Fruit fly (Drosophila melanogaster) whole organism, embryonic: ENCODE measurements around the gene CG7739.

Experiments
- ATbp ChIP-seq: fragments of 200-800 bp; sonication (Bioruptor generic); optimal IDR thresholded peaks from 2 replicates; lab custom pipeline; 2017; ENCODE audit warnings: missing biosample characterization, mild to moderate bottlenecking, missing genetic modification characterization, missing genetic modification reagents
- CG10979 ChIP-seq: fragments of 200-800 bp; sonication (Bioruptor generic); optimal IDR thresholded peaks from 2 replicates; lab custom pipeline; 2018; ENCODE audit warnings: missing biosample characterization, mild to moderate bottlenecking, missing genetic modification characterization, moderate library complexity
- CG3995 ChIP-seq: fragments of 200-800 bp; sonication (Bioruptor generic); optimal IDR thresholded peaks from 3 replicates; lab custom pipeline; 2016; ENCODE audit warnings: missing biosample characterization, missing genetic modification characterization
- CG9932 ChIP-seq: fragments of 200-800 bp; sonication (Bioruptor generic); IDR thresholded peaks from 2 replicates; pipeline ENCODE4 v1.3.6; 2022; ENCODE audit warnings: missing biosample characterization, missing genetic modification characterization
- HmgZ ChIP-seq: fragments of 200-800 bp; sonication (Bioruptor generic); optimal IDR thresholded peaks from 2 replicates; lab custom pipeline; 2018; ENCODE audit warnings: missing biosample characterization, mild to moderate bottlenecking, missing genetic modification characterization
- Hr51 ChIP-seq, 2 experiments: fragments of 200-800 bp; sonication (Bioruptor generic); optimal IDR thresholded peaks; 2 replicates in 1 of 2; 3 replicates in 1 of 2; lab custom pipeline; 2016 to 2018; ENCODE audit warnings: missing biosample characterization in 2 of 2, missing genetic modification characterization in 2 of 2, mild to moderate bottlenecking in 1 of 2, moderate library complexity in 1 of 2
- Oli ChIP-seq: fragments of 200-800 bp; sonication (Bioruptor generic); optimal IDR thresholded peaks from 2 replicates; lab custom pipeline; 2018; ENCODE audit warnings: missing biosample characterization, mild to moderate bottlenecking, missing genetic modification characterization, moderate library complexity
- Xbp1 ChIP-seq: fragments of 200-800 bp; sonication (Bioruptor generic); optimal IDR thresholded peaks from 3 replicates; lab custom pipeline; 2016; ENCODE audit warnings: missing biosample characterization, mild to moderate bottlenecking, missing genetic modification characterization
- danr ChIP-seq: fragments of 200-800 bp; sonication (Bioruptor generic); IDR thresholded peaks from 2 replicates; pipeline ENCODE4 v1.3.6; 2022; ENCODE audit warnings: missing biosample characterization, missing genetic modification characterization
- salm ChIP-seq: fragments of 200-800 bp; sonication (Bioruptor generic); optimal IDR thresholded peaks from 2 replicates; lab custom pipeline; 2018; ENCODE audit warnings: missing biosample characterization, mild to moderate bottlenecking, missing genetic modification characterization
- ttk ChIP-seq: fragments of 200-800 bp; sonication (Bioruptor generic); IDR thresholded peaks from 2 replicates; pipeline ENCODE4 v2.1.2; 2022; ENCODE audit warnings: missing biosample characterization, missing genetic modification characterization

dm6 chr3L:15535800-15536225 lies 27.1 kb downstream of the CG7739 start:
- TF ChIP-seq danr (GFP tag; lab: Robert Waterston, UW) (no peak), CG9932 (GFP tag; lab: Robert Waterston, UW) (no peak), Xbp1 (GFP tag; lab: Kevin White, UChicago) (no peak), HmgZ (tag; lab: Kevin White, UChicago) (no peak), Hr51 (GFP tag; optimal IDR thresholded peaks at IDR 0.05; lab: Kevin White, UChicago) (no peak), Oli (no peak), CG10979 (tag; lab: Kevin White, UChicago) (no peak), ttk (GFP tag; lab: Robert Waterston, UW) (no peak), CG3995 (GFP tag; lab: Kevin White, UChicago) (no peak), salm (no peak), ATbp (GFP tag; lab: Kevin White, UChicago) (no peak)
